Worm (Caenorhabditis elegans): ENCODE results near the gene C06E4.1.

- no peak for TF ChIP-seq him-1 (tag; optimal IDR thresholded peaks at IDR 0.05)
- no peak for TF ChIP-seq dao-5 (tag; optimal IDR thresholded peaks at IDR 0.05)
- no peak for TF ChIP-seq W03F9.2 (tag; optimal IDR thresholded peaks at IDR 0.05)
Measured at ce11 chrIV:7245592-7245991, 37.5 kb upstream of the C06E4.1 start.

Measured in whole organism, L4/young adult.